Worm (Caenorhabditis elegans): Measurements from ENCODE around the gene rpn-6.2.

ce11 chrIII:9043200-9043599 is 41.4 kb upstream of the rpn-6.2 start, which contains the start of gene nac-2:
- TF ChIP-seq ztf-23 (GFP tag; IDR thresholded peaks at IDR 0.05) = no peak
- no peak for TF ChIP-seq med-1 (GFP tag; optimal IDR thresholded peaks at IDR 0.05; ENCODE audit: insufficient read depth)
- TF ChIP-seq ref-1 (GFP tag; conservative IDR thresholded peaks at IDR 0.05) = no peak
- TF ChIP-seq cog-1 (tag; optimal IDR thresholded peaks at IDR 0.05) = no peak
- TF ChIP-seq klf-2 (GFP tag; conservative IDR thresholded peaks at IDR 0.05) = no peak
- TF ChIP-seq flt-1 (GFP tag; IDR thresholded peaks at IDR 0.05) = no peak
